Worm (Caenorhabditis elegans) whole organism, L3 larva: ENCODE measurements around the gene C24A8.5.

Experiments
- ama-1 ChIP-seq: fragments of 150-350 bp; optimal IDR thresholded peaks from 2 replicates; lab custom pipeline; 2018
- ceh-82 ChIP-seq: fragments of 150-350 bp; optimal IDR thresholded peaks from 2 replicates; lab custom pipeline; 2014; ENCODE audit warnings: missing biosample characterization, missing genetic modification characterization
- ceh-9 ChIP-seq: sonication (generic microtip); optimal IDR thresholded peaks from 2 replicates; lab custom pipeline; 2018; ENCODE audit warnings: missing biosample characterization, missing genetic modification characterization
- daf-12 ChIP-seq: fragments of 150-350 bp; optimal IDR thresholded peaks from 2 replicates; lab custom pipeline; 2014; ENCODE audit warnings: missing biosample characterization, missing genetic modification reagents, missing genetic modification characterization
- egl-27 ChIP-seq: sonication (generic microtip); optimal IDR thresholded peaks from 4 replicates; lab custom pipeline; 2017; ENCODE audit warnings: missing biosample characterization, missing genetic modification reagents, missing genetic modification characterization
- egl-5 ChIP-seq: fragments of 150-350 bp; optimal IDR thresholded peaks from 2 replicates; lab custom pipeline; 2017; ENCODE audit warnings: missing biosample characterization, missing genetic modification reagents, missing genetic modification characterization, inconsistent platforms
- elt-2 ChIP-seq: sonication (generic microtip); optimal IDR thresholded peaks from 2 replicates; lab custom pipeline; 2016; ENCODE audit warnings: missing genetic modification reagents, mild to moderate bottlenecking, missing genetic modification characterization, missing compliant biosample characterization
- elt-3 ChIP-seq, 3 experiments: fragments of 150-350 bp in 1 of 3; sonication (generic microtip) in 2 of 3; optimal IDR thresholded peaks; 2 replicates in 2 of 3; 4 replicates in 1 of 3; lab custom pipeline; 2014 to 2017; ENCODE audit warnings: missing biosample characterization in 3 of 3, missing genetic modification characterization in 3 of 3
- eor-1 ChIP-seq, 2 experiments: fragments of 150-350 bp; optimal IDR thresholded peaks; 2 replicates each; lab custom pipeline; 2014 to 2018; ENCODE audit warnings: missing biosample characterization in 2 of 2, missing genetic modification characterization in 2 of 2
- fkh-10 ChIP-seq: sonication (generic microtip); optimal IDR thresholded peaks from 2 replicates; lab custom pipeline; 2017; ENCODE audit warnings: missing biosample characterization, missing genetic modification reagents, missing genetic modification characterization
- hmg-11 ChIP-seq: sonication (generic microtip); optimal IDR thresholded peaks from 2 replicates; lab custom pipeline; 2016; ENCODE audit warnings: missing genetic modification characterization, missing compliant biosample characterization
- jun-1 ChIP-seq: fragments of 150-350 bp; optimal IDR thresholded peaks from 2 replicates; lab custom pipeline; 2014; ENCODE audit warnings: missing biosample characterization, missing genetic modification reagents, missing genetic modification characterization
- lin-15B ChIP-seq: fragments of 150-350 bp; optimal IDR thresholded peaks from 2 replicates; lab custom pipeline; 2014; ENCODE audit warnings: missing biosample characterization, missing genetic modification characterization
- lin-39 ChIP-seq: fragments of 150-350 bp; optimal IDR thresholded peaks from 2 replicates; lab custom pipeline; 2018; ENCODE audit warnings: missing biosample characterization, missing genetic modification reagents, missing genetic modification characterization
- nhr-11 ChIP-seq: fragments of 150-350 bp; optimal IDR thresholded peaks from 2 replicates; lab custom pipeline; 2014; ENCODE audit warnings: missing biosample characterization, missing genetic modification characterization
- nhr-12 ChIP-seq: fragments of 150-350 bp; optimal IDR thresholded peaks from 2 replicates; lab custom pipeline; 2014; ENCODE audit warnings: missing biosample characterization, missing genetic modification characterization
- nhr-237 ChIP-seq: fragments of 150-350 bp; optimal IDR thresholded peaks from 2 replicates; lab custom pipeline; 2014; ENCODE audit warnings: missing biosample characterization, missing genetic modification characterization
- nhr-25 ChIP-seq: sonication (generic microtip); optimal IDR thresholded peaks from 2 replicates; lab custom pipeline; 2017; ENCODE audit warnings: missing biosample characterization, missing genetic modification characterization
- nhr-43 ChIP-seq: sonication (generic microtip); optimal IDR thresholded peaks from 2 replicates; lab custom pipeline; 2016; ENCODE audit warnings: mild to moderate bottlenecking, missing genetic modification characterization, missing compliant biosample characterization; ENCODE audit not compliant: poor library complexity, severe bottlenecking
- nhr-67 ChIP-seq: fragments of 150-350 bp; optimal IDR thresholded peaks from 2 replicates; lab custom pipeline; 2014; ENCODE audit warnings: missing biosample characterization, missing genetic modification characterization
- nhr-76 ChIP-seq: fragments of 150-350 bp; sonication (generic microtip); optimal IDR thresholded peaks from 5 replicates; lab custom pipeline; 2014; ENCODE audit warnings: missing biosample characterization, missing genetic modification characterization
- pha-4 ChIP-seq: fragments of 150-350 bp; optimal IDR thresholded peaks from 2 replicates; lab custom pipeline; 2014; ENCODE audit warnings: missing biosample characterization, missing genetic modification reagents, missing genetic modification characterization
- pqm-1 ChIP-seq: fragments of 150-350 bp; optimal IDR thresholded peaks from 2 replicates; lab custom pipeline; 2017; ENCODE audit warnings: missing biosample characterization, missing genetic modification characterization, inconsistent platforms
- snpc-4 ChIP-seq: fragments of 150-350 bp; optimal IDR thresholded peaks from 2 replicates; lab custom pipeline; 2014; ENCODE audit warnings: missing biosample characterization, missing genetic modification characterization
- tbx-2 ChIP-seq: sonication (generic microtip); optimal IDR thresholded peaks from 2 replicates; lab custom pipeline; 2016; ENCODE audit warnings: mild to moderate bottlenecking, missing genetic modification characterization, missing compliant biosample characterization
- unc-62 ChIP-seq: fragments of 150-350 bp; sonication (generic microtip); optimal IDR thresholded peaks from 4 replicates; lab custom pipeline; 2014; ENCODE audit warnings: missing biosample characterization, missing genetic modification reagents, missing genetic modification characterization
- zag-1 ChIP-seq: fragments of 150-350 bp; optimal IDR thresholded peaks from 2 replicates; lab custom pipeline; 2014; ENCODE audit warnings: missing biosample characterization, missing genetic modification characterization
- ztf-11 ChIP-seq: fragments of 150-350 bp; optimal IDR thresholded peaks from 2 replicates; lab custom pipeline; 2014; ENCODE audit warnings: missing biosample characterization, missing genetic modification characterization

Gene C24A8.5

DNA sequence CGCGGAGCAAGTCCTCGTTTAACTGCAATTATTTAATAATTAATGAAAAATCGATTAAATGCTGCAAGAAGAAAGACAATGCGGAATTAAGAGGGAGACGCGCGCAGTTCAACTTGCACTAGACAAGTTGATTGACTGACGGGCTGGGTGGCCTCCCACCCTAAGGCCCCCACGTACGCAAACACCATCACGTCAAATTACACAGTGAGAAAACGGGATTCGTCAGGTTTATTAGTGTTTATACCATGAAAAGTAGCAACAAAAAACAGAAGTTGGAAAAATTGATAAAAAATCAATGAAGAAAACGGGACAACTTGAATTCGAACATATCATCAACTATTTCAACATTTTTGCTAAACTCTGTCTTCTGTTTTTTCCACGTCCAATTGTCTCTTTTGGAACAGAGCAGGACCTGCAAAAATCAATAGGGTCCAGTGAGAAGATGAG, 21.1 kb downstream of the C24A8.5 start (continued):
- peak; percentile 25 for TF ChIP-seq elt-2 (tag; lab: Kevin White, UChicago)
- TF ChIP-seq egl-27 (tag; lab: Kevin White, UChicago), result no peak
- TF ChIP-seq pqm-1 (tag; lab: Kevin White, UChicago), result no peak
- no peak for TF ChIP-seq unc-62

DNA sequence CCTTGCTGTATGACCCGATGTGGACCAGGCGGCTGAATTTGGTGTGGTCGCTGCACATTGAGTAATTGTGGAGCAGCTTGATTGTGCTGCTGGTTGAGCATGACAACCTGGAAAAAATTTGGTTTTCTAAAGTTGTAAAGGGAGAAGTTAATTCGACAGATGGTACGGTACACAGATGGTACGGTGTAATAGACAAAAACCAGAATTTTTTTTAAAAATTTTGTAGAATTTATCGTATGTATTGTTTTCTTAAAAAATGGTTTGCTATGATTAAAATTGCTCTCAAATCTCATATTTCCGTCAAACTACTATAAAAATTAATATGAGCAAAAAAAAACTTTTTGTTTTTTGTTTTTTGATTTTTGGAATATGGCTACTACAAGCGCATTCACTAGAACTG, 21.9 kb downstream of the C24A8.5 start, which contains the start of gene pqn-15:
Gene pqn-15, minus strand, starts transcription at position 101 of the 400 bp plus-strand sequence.
- TF ChIP-seq ama-1 (lab: Kevin White, UChicago) (no peak), lin-15B (tag; lab: Kevin White, UChicago) (no peak), tbx-2 (tag; lab: Kevin White, UChicago) (no peak), nhr-25 (tag; lab: Kevin White, UChicago) (no peak), hmg-11 (tag; lab: Kevin White, UChicago) (no peak), unc-62 (no peak), fkh-10 (GFP tag; lab: Kevin White, UChicago) (no peak), ztf-11 (tag; lab: Kevin White, UChicago) (no peak), ceh-9 (tag; lab: Kevin White, UChicago) (no peak), elt-3 (tag; optimal IDR thresholded peaks at IDR 0.05; lab: Kevin White, UChicago) (no peak), eor-1 (tag; optimal IDR thresholded peaks at IDR 0.05; lab: Kevin White, UChicago) (no peak), zag-1 (tag; lab: Kevin White, UChicago) (no peak)

DNA sequence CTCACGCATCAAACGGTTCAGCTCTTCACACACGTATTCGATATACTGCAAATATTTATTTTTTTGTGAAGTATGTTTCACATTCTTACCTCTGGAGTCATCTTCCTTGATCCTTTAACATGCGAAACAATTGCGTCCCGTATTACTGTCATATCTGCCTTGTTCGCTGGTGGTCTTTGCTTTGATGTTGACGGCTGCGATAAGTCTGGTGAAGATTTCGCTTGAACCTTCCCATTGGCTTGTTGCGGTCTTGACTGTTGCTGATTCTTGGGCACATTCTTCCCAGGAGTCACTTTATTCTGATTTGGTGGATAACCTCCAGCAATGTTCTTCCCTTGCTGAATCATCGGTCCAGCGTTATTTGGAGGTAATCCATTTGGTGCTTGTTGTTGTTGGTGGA, 25.5 kb downstream of the C24A8.5 start:
- no peak for TF ChIP-seq ztf-11 (tag; lab: Kevin White, UChicago)
- no peak for TF ChIP-seq eor-1 (tag; optimal IDR thresholded peaks at IDR 0.05; lab: Kevin White, UChicago)
- no peak for TF ChIP-seq jun-1
- no peak for TF ChIP-seq snpc-4 (tag; lab: Kevin White, UChicago)
- no peak for TF ChIP-seq nhr-25 (tag; lab: Kevin White, UChicago)
- TF ChIP-seq pha-4 (tag; lab: Kevin White, UChicago), result no peak
- no peak for TF ChIP-seq nhr-67 (tag; lab: Kevin White, UChicago)
- no peak for TF ChIP-seq daf-12 (tag; lab: Kevin White, UChicago)
- TF ChIP-seq ama-1 (lab: Kevin White, UChicago), result no peak
- TF ChIP-seq nhr-43 (tag; lab: Kevin White, UChicago), result no peak
- no peak for TF ChIP-seq tbx-2 (tag; lab: Kevin White, UChicago)
- TF ChIP-seq nhr-76 (tag; lab: Kevin White, UChicago), result no peak
- TF ChIP-seq, all 47 proteins: peak for 0

- TF ChIP-seq egl-5 (tag; lab: Kevin White, UChicago), result peak; percentile 1
- TF ChIP-seq nhr-43 (tag; lab: Kevin White, UChicago), result no peak
- TF ChIP-seq lin-39 (tag; lab: Kevin White, UChicago), result peak; percentile 21
These were observed 31.3 kb downstream of the C24A8.5 start, which contains the start of gene paf-2 for ce11 chrX:4297452-4297851. paf-2 (minus strand) TSS chrX:4297741.

DNA sequence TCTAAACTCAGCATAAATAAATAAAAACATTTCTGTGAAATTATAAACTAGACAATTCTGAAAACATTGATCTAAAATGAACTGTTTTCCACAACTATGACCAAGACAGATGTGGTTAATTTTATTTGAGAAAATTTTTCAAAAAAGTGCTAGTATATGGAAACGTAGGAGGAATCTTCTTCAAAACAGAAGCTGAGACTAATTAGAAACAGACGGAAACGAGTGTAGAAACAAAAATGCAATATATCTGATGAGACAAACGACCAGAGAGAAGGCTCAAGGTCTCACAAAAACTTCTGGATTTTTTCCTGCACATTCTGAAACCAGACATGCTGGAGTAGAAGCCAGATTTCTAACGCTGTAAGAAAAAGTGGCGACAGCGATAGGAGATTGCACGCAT, 32.8 kb downstream of the C24A8.5 start:
- no peak for TF ChIP-seq egl-5 (tag; lab: Kevin White, UChicago)
- no peak for TF ChIP-seq nhr-237 (tag; lab: Kevin White, UChicago)
- no peak for TF ChIP-seq ama-1 (lab: Kevin White, UChicago)
- no peak for TF ChIP-seq ceh-82
- no peak for TF ChIP-seq ceh-9 (tag; lab: Kevin White, UChicago)
- no peak for TF ChIP-seq elt-3 (tag; optimal IDR thresholded peaks at IDR 0.05; lab: Kevin White, UChicago)
- TF ChIP-seq nhr-11 (tag; lab: Kevin White, UChicago), result no peak

DNA sequence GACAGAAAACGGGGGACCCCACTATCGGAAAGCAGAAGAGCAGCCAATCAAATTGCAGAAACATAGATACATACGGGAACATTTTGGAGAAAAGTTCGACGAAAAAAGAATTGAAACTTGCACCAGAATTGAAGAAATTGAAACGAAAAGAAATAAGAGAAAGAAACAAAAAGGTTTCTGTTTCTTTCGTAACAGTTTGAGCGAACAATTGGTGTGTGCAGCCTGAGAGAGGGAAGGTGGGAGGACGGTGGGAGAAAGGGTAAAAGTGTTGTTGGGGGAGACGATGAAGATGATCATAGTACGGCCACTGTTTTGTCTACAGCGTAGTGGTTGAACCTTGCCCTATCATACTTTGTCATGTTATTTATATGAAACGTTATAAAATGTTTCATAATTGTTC, 33.8 kb downstream of the C24A8.5 start:
- peak; percentile 32 for TF ChIP-seq elt-2 (tag; lab: Kevin White, UChicago)
- no peak for TF ChIP-seq egl-27 (tag; lab: Kevin White, UChicago)
- TF ChIP-seq, all 47 proteins: peak for 1

- TF ChIP-seq elt-2 (tag; lab: Kevin White, UChicago) (no peak), ama-1 (lab: Kevin White, UChicago) (no peak), jun-1 (no peak), nhr-12 (tag; lab: Kevin White, UChicago) (no peak)
These were observed 38.9 kb downstream of the C24A8.5 start for ce11 chrX:4289805-4290204.
